Fruit fly (Drosophila melanogaster) whole organism, embryonic: ENCODE data around the gene CG45073.

Source experiments
- Atf-2 ChIP-seq: fragments of 200-800 bp; sonication (Bioruptor generic); optimal IDR thresholded peaks from 2 replicates; lab custom pipeline; 2016; ENCODE audit warnings: missing biosample characterization, missing genetic modification characterization
- B-H1 ChIP-seq: fragments of 200-800 bp; sonication (Bioruptor generic); IDR thresholded peaks from 3 replicates; pipeline ENCODE4 v1.3.6; 2022; ENCODE audit warnings: missing biosample characterization, missing genetic modification characterization
- CG10321 ChIP-seq: fragments of 200-800 bp; sonication (Bioruptor generic); IDR thresholded peaks from 2 replicates; pipeline ENCODE4 v1.3.6; 2022; ENCODE audit warnings: missing biosample characterization, missing genetic modification characterization
- CG10565 ChIP-seq: fragments of 200-800 bp; sonication (Bioruptor generic); optimal IDR thresholded peaks from 3 replicates; lab custom pipeline; 2016; ENCODE audit warnings: missing biosample characterization, mild to moderate bottlenecking, missing genetic modification characterization
- CG10959 ChIP-seq: fragments of 200-800 bp; sonication (Bioruptor generic); IDR thresholded peaks from 2 replicates; pipeline ENCODE4 v1.3.6; 2022; ENCODE audit warnings: missing biosample characterization, missing genetic modification characterization
- CG11695 ChIP-seq: fragments of 200-800 bp; sonication (Bioruptor generic); IDR thresholded peaks from 3 replicates; pipeline ENCODE4 v1.3.6; 2022; ENCODE audit warnings: missing biosample characterization, missing genetic modification characterization
- CG12299 ChIP-seq: fragments of 200-800 bp; sonication (Bioruptor generic); optimal IDR thresholded peaks from 2 replicates; lab custom pipeline; 2018; ENCODE audit warnings: missing biosample characterization, mild to moderate bottlenecking, missing genetic modification characterization
- CG15073 ChIP-seq: fragments of 200-800 bp; sonication (Bioruptor generic); optimal IDR thresholded peaks from 2 replicates; lab custom pipeline; 2016; ENCODE audit warnings: missing biosample characterization, missing genetic modification characterization
- CG17612 ChIP-seq: fragments of 200-800 bp; sonication (Bioruptor generic); IDR thresholded peaks from 2 replicates; pipeline ENCODE4 v1.3.6; 2022; ENCODE audit warnings: missing biosample characterization, missing genetic modification characterization
- CG2129 ChIP-seq: fragments of 200-800 bp; sonication (Bioruptor generic); IDR thresholded peaks from 2 replicates; pipeline ENCODE4 v1.3.6; 2022; ENCODE audit warnings: missing biosample characterization, missing genetic modification characterization; ENCODE audit not compliant: partially characterized antibody
- CG2712 ChIP-seq: fragments of 200-800 bp; optimal IDR thresholded peaks from 3 replicates; lab custom pipeline; 2019; ENCODE audit warnings: missing biosample characterization, mild to moderate bottlenecking, missing genetic modification characterization, moderate library complexity
- CG2889 ChIP-seq: fragments of 200-800 bp; sonication (Bioruptor generic); IDR thresholded peaks from 3 replicates; pipeline ENCODE4 v1.3.6; 2022; ENCODE audit warnings: missing biosample characterization, missing genetic modification characterization
- CG30403 ChIP-seq: fragments of 200-800 bp; sonication (Bioruptor generic); optimal IDR thresholded peaks from 3 replicates; lab custom pipeline; 2016; ENCODE audit warnings: missing biosample characterization, missing genetic modification characterization
- CG32772 ChIP-seq: fragments of 200-800 bp; sonication (Bioruptor generic); IDR thresholded peaks from 2 replicates; pipeline ENCODE4 v1.3.6; 2022; ENCODE audit warnings: missing biosample characterization, missing genetic modification characterization
- CG3281 ChIP-seq: fragments of 200-800 bp; sonication (Bioruptor generic); optimal IDR thresholded peaks from 3 replicates; lab custom pipeline; 2017; ENCODE audit warnings: missing biosample characterization, mild to moderate bottlenecking, missing genetic modification characterization
- CG33213 ChIP-seq: fragments of 200-800 bp; sonication (Bioruptor generic); optimal IDR thresholded peaks from 3 replicates; lab custom pipeline; 2016; ENCODE audit warnings: missing biosample characterization, missing genetic modification characterization
- CG3838 ChIP-seq: fragments of 200-800 bp; sonication (Bioruptor generic); optimal IDR thresholded peaks from 3 replicates; lab custom pipeline; 2016; ENCODE audit warnings: missing biosample characterization, missing genetic modification characterization
- CG43689 ChIP-seq: fragments of 200-800 bp; sonication (Bioruptor generic); IDR thresholded peaks from 2 replicates; pipeline ENCODE4 v1.3.6; 2022; ENCODE audit warnings: missing biosample characterization, missing genetic modification characterization
- CG4404 ChIP-seq: fragments of 200-800 bp; sonication (Bioruptor generic); IDR thresholded peaks from 2 replicates; pipeline ENCODE4 v1.3.6; 2022; ENCODE audit warnings: missing biosample characterization, missing genetic modification characterization
- CG4424 ChIP-seq: fragments of 200-800 bp; sonication (Bioruptor generic); optimal IDR thresholded peaks from 3 replicates; lab custom pipeline; 2016; ENCODE audit warnings: missing biosample characterization, missing genetic modification characterization
- CG4617 ChIP-seq: fragments of 200-800 bp; sonication (Bioruptor generic); optimal IDR thresholded peaks from 3 replicates; lab custom pipeline; 2016; ENCODE audit warnings: missing biosample characterization, missing genetic modification characterization, borderline replicate concordance
- CG4854 ChIP-seq: fragments of 200-800 bp; sonication (Bioruptor generic); optimal IDR thresholded peaks from 2 replicates; lab custom pipeline; 2016; ENCODE audit warnings: missing biosample characterization, missing genetic modification characterization, inconsistent platforms
- CG6254 ChIP-seq: fragments of 200-800 bp; sonication (Bioruptor generic); optimal IDR thresholded peaks from 3 replicates; lab custom pipeline; 2017; ENCODE audit warnings: mild to moderate bottlenecking, missing biosample characterization, missing genetic modification reagents, missing genetic modification characterization
- CG6765 ChIP-seq: fragments of 200-800 bp; sonication (Bioruptor generic); optimal IDR thresholded peaks from 3 replicates; lab custom pipeline; 2017; ENCODE audit warnings: missing biosample characterization, mild to moderate bottlenecking, missing genetic modification characterization
- CG7928 ChIP-seq: fragments of 200-800 bp; sonication (Bioruptor generic); optimal IDR thresholded peaks from 2 replicates; lab custom pipeline; 2017; ENCODE audit warnings: missing biosample characterization, mild to moderate bottlenecking, missing genetic modification characterization
- CG8924 ChIP-seq: fragments of 200-800 bp; optimal IDR thresholded peaks from 3 replicates; lab custom pipeline; 2019; ENCODE audit warnings: missing biosample characterization, mild to moderate bottlenecking, missing genetic modification characterization, moderate library complexity
- D19B ChIP-seq: fragments of 200-800 bp; sonication (Bioruptor generic); optimal IDR thresholded peaks from 2 replicates; lab custom pipeline; 2017; ENCODE audit warnings: missing biosample characterization, mild to moderate bottlenecking, missing genetic modification characterization
- Dek ChIP-seq: fragments of 200-800 bp; sonication (Bioruptor generic); optimal IDR thresholded peaks from 3 replicates; lab custom pipeline; 2019; ENCODE audit warnings: missing biosample characterization, mild to moderate bottlenecking, missing genetic modification characterization, moderate library complexity
- Dfd ChIP-seq, 2 experiments: fragments of >200 bp; optimal IDR thresholded peaks; 2 replicates each; lab custom pipeline; 2017; ENCODE audit warnings: missing biosample characterization in 2 of 2, missing genetic modification characterization in 2 of 2
- Doc3 ChIP-seq: fragments of 200-800 bp; sonication (Bioruptor generic); IDR thresholded peaks from 3 replicates; pipeline ENCODE4 v1.3.6; 2022; ENCODE audit warnings: missing biosample characterization, missing genetic modification characterization; ENCODE audit not compliant: partially characterized antibody
- E2f1 ChIP-seq: fragments of 200-800 bp; sonication (Bioruptor generic); IDR thresholded peaks from 2 replicates; pipeline ENCODE4 v1.3.6; 2022; ENCODE audit warnings: missing biosample characterization, missing genetic modification characterization
- Fer3 ChIP-seq: fragments of 200-800 bp; sonication (Bioruptor generic); optimal IDR thresholded peaks from 2 replicates; lab custom pipeline; 2018; ENCODE audit warnings: missing biosample characterization, mild to moderate bottlenecking, missing genetic modification characterization, moderate library complexity
- Gsc ChIP-seq: fragments of 200-800 bp; sonication (Bioruptor generic); IDR thresholded peaks from 2 replicates; pipeline ENCODE4 v1.3.6; 2022; ENCODE audit warnings: missing biosample characterization, missing genetic modification characterization
- Max ChIP-seq: fragments of 200-800 bp; sonication (Bioruptor generic); optimal IDR thresholded peaks from 2 replicates; lab custom pipeline; 2016; ENCODE audit warnings: missing biosample characterization, mild to moderate bottlenecking, missing genetic modification characterization
- NC2α ChIP-seq: fragments of 200-800 bp; sonication (Bioruptor generic); optimal IDR thresholded peaks from 2 replicates; lab custom pipeline; 2016; ENCODE audit warnings: missing biosample characterization, missing genetic modification characterization
- NC2β ChIP-seq: fragments of 200-800 bp; sonication (Bioruptor generic); optimal IDR thresholded peaks from 2 replicates; lab custom pipeline; 2016; ENCODE audit warnings: missing biosample characterization, missing genetic modification characterization
- Oaz ChIP-seq: fragments of 200-800 bp; sonication (Bioruptor generic); IDR thresholded peaks from 2 replicates; pipeline ENCODE4 v1.3.6; 2022; ENCODE audit warnings: missing biosample characterization, missing genetic modification characterization
- Tbp ChIP-seq: fragments of >200 bp; optimal IDR thresholded peaks from 2 replicates; lab custom pipeline; 2018; ENCODE audit warnings: missing biosample characterization, missing genetic modification characterization
- Vsx1 ChIP-seq: fragments of 200-800 bp; sonication (Bioruptor generic); optimal IDR thresholded peaks from 2 replicates; lab custom pipeline; 2017; ENCODE audit warnings: missing biosample characterization, mild to moderate bottlenecking, missing genetic modification characterization, missing genetic modification reagents
- ato ChIP-seq: fragments of 200-800 bp; sonication (Bioruptor generic); IDR thresholded peaks from 2 replicates; pipeline ENCODE4 v1.3.6; 2022; ENCODE audit warnings: missing biosample characterization, missing genetic modification characterization; ENCODE audit not compliant: partially characterized antibody
- crc ChIP-seq: fragments of 200-800 bp; sonication (Bioruptor generic); optimal IDR thresholded peaks from 2 replicates; lab custom pipeline; 2016; ENCODE audit warnings: missing biosample characterization, missing genetic modification characterization
- exex ChIP-seq: fragments of 200-800 bp; sonication (Bioruptor generic); optimal IDR thresholded peaks from 4 replicates; lab custom pipeline; 2018; ENCODE audit warnings: missing biosample characterization, mild to moderate bottlenecking, missing genetic modification characterization, moderate library complexity
- kni ChIP-seq: fragments of 200-800 bp; sonication (Bioruptor generic); optimal IDR thresholded peaks from 3 replicates; lab custom pipeline; 2017; ENCODE audit warnings: mild to moderate bottlenecking, missing biosample characterization, missing genetic modification reagents, missing genetic modification characterization
- lbe ChIP-seq: fragments of 200-800 bp; sonication (Bioruptor generic); optimal IDR thresholded peaks from 2 replicates; lab custom pipeline; 2016; ENCODE audit warnings: missing biosample characterization, mild to moderate bottlenecking, missing genetic modification characterization
- maf-S ChIP-seq: fragments of 200-800 bp; sonication (Bioruptor generic); optimal IDR thresholded peaks from 2 replicates; lab custom pipeline; 2016; ENCODE audit warnings: missing biosample characterization, missing genetic modification characterization
- mld ChIP-seq: fragments of 200-800 bp; sonication (Bioruptor generic); IDR thresholded peaks from 3 replicates; pipeline ENCODE4 v1.3.6; 2022; ENCODE audit warnings: missing biosample characterization, missing genetic modification characterization; ENCODE audit not compliant: partially characterized antibody
- nerfin-1 ChIP-seq: fragments of 200-800 bp; sonication (Bioruptor generic); optimal IDR thresholded peaks from 3 replicates; lab custom pipeline; 2019; ENCODE audit warnings: missing biosample characterization, mild to moderate bottlenecking, missing genetic modification characterization, moderate library complexity
- pros ChIP-seq: fragments of 200-800 bp; sonication (Bioruptor generic); optimal IDR thresholded peaks from 3 replicates; lab custom pipeline; 2019; ENCODE audit warnings: missing biosample characterization, mild to moderate bottlenecking, missing genetic modification characterization, moderate library complexity
- row ChIP-seq: fragments of 200-800 bp; sonication (Bioruptor generic); IDR thresholded peaks from 3 replicates; pipeline ENCODE4 v1.3.6; 2022; ENCODE audit warnings: missing biosample characterization, missing genetic modification characterization
- sob ChIP-seq: fragments of 200-800 bp; sonication (Bioruptor generic); IDR thresholded peaks from 2 replicates; pipeline ENCODE4 v1.3.6; 2022; ENCODE audit warnings: missing biosample characterization, missing genetic modification characterization

The CG45073 gene

DNA sequence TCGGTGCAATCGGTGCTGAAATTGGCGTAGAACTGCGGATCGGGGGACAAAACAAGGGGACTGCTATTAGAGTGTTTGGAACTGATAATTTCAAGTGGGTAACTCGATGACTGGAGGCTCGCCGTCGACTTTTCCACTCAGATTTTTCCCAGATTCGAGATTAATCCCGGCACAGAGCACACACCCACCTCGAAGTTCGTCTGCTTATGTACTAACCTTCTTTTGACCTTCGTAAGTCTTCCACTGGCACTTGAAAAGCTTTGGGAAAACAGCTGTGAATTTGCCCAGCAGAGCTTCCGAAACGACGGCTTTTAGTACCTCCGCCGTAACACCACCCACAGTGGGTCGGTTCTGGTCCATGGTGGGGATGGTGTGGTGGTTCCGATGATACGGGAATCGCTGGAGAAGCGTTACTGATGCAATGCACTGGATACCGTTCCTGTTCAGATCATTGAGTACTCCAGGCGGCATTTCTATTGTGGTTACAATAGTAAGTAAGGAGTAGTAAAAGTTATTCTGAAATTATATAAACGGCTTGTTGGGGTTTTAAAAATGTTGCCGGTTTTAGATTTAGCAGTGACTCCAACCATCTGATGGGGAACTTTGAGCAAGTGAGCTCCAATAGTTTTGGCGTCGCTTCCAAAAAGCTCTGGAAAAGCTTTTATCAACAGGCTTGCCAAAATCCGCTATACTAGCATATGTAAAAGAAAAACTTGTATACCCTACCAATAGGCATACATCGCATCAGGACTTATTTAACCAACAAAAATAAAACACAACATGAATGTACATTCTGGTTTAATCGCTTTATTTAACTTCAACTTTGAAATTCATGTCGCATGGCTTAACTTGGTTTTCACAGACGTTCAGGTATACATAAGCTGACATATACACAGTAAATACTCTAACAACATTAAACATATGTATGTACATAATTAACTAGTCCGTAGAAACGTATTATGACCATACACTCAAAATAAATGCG lies 9.8 kb upstream of the CG45073 start, which contains the start of gene Tpi (continued):
- no peak for TF ChIP-seq Vsx1 (GFP tag; lab: Kevin White, UChicago)
- no peak for TF ChIP-seq Atf-2 (GFP tag; lab: Kevin White, UChicago)
- no peak for TF ChIP-seq Tbp (GFP tag; lab: Kevin White, UChicago)
- no peak for TF ChIP-seq Max (GFP tag; lab: Kevin White, UChicago)
- TF ChIP-seq Dek (tag; lab: Kevin White, UChicago), result peak; percentile 29
- no peak for TF ChIP-seq CG15073 (GFP tag; lab: Kevin White, UChicago)
- TF ChIP-seq CG11695, result no peak
- no peak for TF ChIP-seq CG10565 (GFP tag; lab: Kevin White, UChicago)
- no peak for TF ChIP-seq CG2712 (tag; lab: Kevin White, UChicago)
- peak; percentile 38 for TF ChIP-seq CG3281 (GFP tag; lab: Kevin White, UChicago)
- no peak for TF ChIP-seq CG33213 (GFP tag; lab: Kevin White, UChicago)
- TF ChIP-seq CG10321 (GFP tag; lab: Robert Waterston, UW), result no peak
- no peak for TF ChIP-seq maf-S (GFP tag; lab: Kevin White, UChicago)
- no peak for TF ChIP-seq CG17612 (GFP tag; lab: Robert Waterston, UW)
- TF ChIP-seq pros, result no peak
- peak; percentile 29 for TF ChIP-seq Fer3 (tag; lab: Kevin White, UChicago)
- TF ChIP-seq ato, result no peak
- no peak for TF ChIP-seq CG6765 (GFP tag; lab: Kevin White, UChicago)
- no peak for TF ChIP-seq NC2α
- no peak for TF ChIP-seq E2f1 (GFP tag; lab: Robert Waterston, UW)
- no peak for TF ChIP-seq NC2β (GFP tag; lab: Kevin White, UChicago)
- TF ChIP-seq CG4854, result no peak
- TF ChIP-seq lbe, result no peak
- TF ChIP-seq mld (GFP tag; lab: Robert Waterston, UW), result no peak
- peak; percentile 51; the same call in 2 of the 3 replicates for TF ChIP-seq row (GFP tag; lab: Robert Waterston, UW)
- TF ChIP-seq CG3838 (GFP tag; lab: Kevin White, UChicago), result no peak
- TF ChIP-seq CG4404 (GFP tag; lab: Robert Waterston, UW), result no peak
- no peak for TF ChIP-seq CG7928 (GFP tag; lab: Kevin White, UChicago)
- no peak for TF ChIP-seq D19B (GFP tag; lab: Kevin White, UChicago)
- no peak for TF ChIP-seq CG43689 (GFP tag; lab: Robert Waterston, UW)
- no peak for TF ChIP-seq CG10959 (GFP tag; lab: Robert Waterston, UW)
- no peak for TF ChIP-seq Oaz (GFP tag; lab: Robert Waterston, UW)
- TF ChIP-seq CG2129, result no peak
- peak; percentile 33 for TF ChIP-seq CG30403 (GFP tag; lab: Kevin White, UChicago)
- TF ChIP-seq kni (GFP tag; lab: Kevin White, UChicago), result no peak
- TF ChIP-seq sob (GFP tag; lab: Robert Waterston, UW), result no peak
- no peak for TF ChIP-seq CG8924 (tag; lab: Kevin White, UChicago)
- TF ChIP-seq CG32772, result no peak
- no peak for TF ChIP-seq crc
- no peak for TF ChIP-seq CG4617 (GFP tag; lab: Kevin White, UChicago)
- TF ChIP-seq CG6254 (GFP tag; lab: Kevin White, UChicago), result no peak
- TF ChIP-seq nerfin-1 (tag; lab: Kevin White, UChicago), result no peak
- no peak for TF ChIP-seq exex (tag; lab: Kevin White, UChicago)
- TF ChIP-seq Gsc, result no peak
- TF ChIP-seq B-H1 (GFP tag; lab: Robert Waterston, UW), result no peak
- no peak for TF ChIP-seq CG12299 (tag; lab: Kevin White, UChicago)
- no peak for TF ChIP-seq Doc3 (GFP tag; lab: Robert Waterston, UW)
- no peak for TF ChIP-seq Dfd (GFP tag; optimal IDR thresholded peaks at IDR 0.05; lab: Kevin White, UChicago)
- TF ChIP-seq CG2889, result no peak
- TF ChIP-seq CG4424, result no peak
